Worm (Caenorhabditis elegans) whole organism, L4 larva: ENCODE data around the gene Y9C9A.13.

Experiments used
- D1046.2 ChIP-seq: fragments of 200-800 bp; sonication (Bioruptor generic); IDR thresholded peaks from 2 replicates; pipeline ENCODE4 v1.3.6; 2022; ENCODE audit warnings: missing genetic modification characterization, missing compliant biosample characterization
- T20F7.1 ChIP-seq: fragments of 200-800 bp; sonication (Bioruptor generic); optimal IDR thresholded peaks from 2 replicates; lab custom pipeline; 2018; ENCODE audit warnings: mild to moderate bottlenecking, missing genetic modification characterization, missing compliant biosample characterization
- attf-4 ChIP-seq: sonication (generic microtip); optimal IDR thresholded peaks from 3 replicates; lab custom pipeline; 2017; ENCODE audit warnings: missing biosample characterization, missing genetic modification characterization
- ceh-28 ChIP-seq: fragments of 150-350 bp; optimal IDR thresholded peaks from 2 replicates; lab custom pipeline; 2014; ENCODE audit warnings: missing biosample characterization, missing genetic modification reagents, missing genetic modification characterization
- ceh-32 ChIP-seq: sonication (generic microtip); optimal IDR thresholded peaks from 2 replicates; lab custom pipeline; 2016; ENCODE audit warnings: mild to moderate bottlenecking, missing genetic modification characterization, missing compliant biosample characterization; ENCODE audit not compliant: poor library complexity
- ceh-82 ChIP-seq: sonication (generic microtip); optimal IDR thresholded peaks from 2 replicates; lab custom pipeline; 2017; ENCODE audit warnings: missing biosample characterization, missing genetic modification characterization
- ces-1 ChIP-seq: fragments of 150-350 bp; sonication (generic microtip); optimal IDR thresholded peaks from 4 replicates; lab custom pipeline; 2014; ENCODE audit warnings: missing biosample characterization, missing genetic modification reagents, missing genetic modification characterization
- dve-1 ChIP-seq: sonication (generic microtip); optimal IDR thresholded peaks from 2 replicates; lab custom pipeline; 2017; ENCODE audit warnings: antibody characterized with exemption, mild to moderate bottlenecking, missing genetic modification characterization, missing compliant biosample characterization; ENCODE audit not compliant: insufficient read depth
- gei-8 ChIP-seq: fragments of 200-800 bp; sonication (Bioruptor generic); optimal IDR thresholded peaks from 2 replicates; lab custom pipeline; 2018; ENCODE audit warnings: mild to moderate bottlenecking, missing genetic modification characterization, missing compliant biosample characterization
- hlh-11 ChIP-seq: fragments of 200-800 bp; sonication (Bioruptor generic); optimal IDR thresholded peaks from 2 replicates; lab custom pipeline; 2018; ENCODE audit warnings: mild to moderate bottlenecking, missing genetic modification characterization, missing compliant biosample characterization
- jun-1 ChIP-seq: fragments of 150-350 bp; optimal IDR thresholded peaks from 2 replicates; lab custom pipeline; 2014; ENCODE audit warnings: missing biosample characterization, missing genetic modification reagents, missing genetic modification characterization
- lir-3 ChIP-seq: sonication (generic microtip); optimal IDR thresholded peaks from 2 replicates; lab custom pipeline; 2016; ENCODE audit warnings: mild to moderate bottlenecking, missing genetic modification characterization, missing compliant biosample characterization
- mdt-29 ChIP-seq: fragments of 200-800 bp; sonication (Bioruptor generic); IDR thresholded peaks from 2 replicates; pipeline ENCODE4 v1.3.6; 2022; ENCODE audit warnings: missing genetic modification reagents, missing genetic modification characterization, missing compliant biosample characterization
- mep-1 ChIP-seq: fragments of 150-350 bp; sonication (generic microtip); optimal IDR thresholded peaks from 3 replicates; lab custom pipeline; 2014; ENCODE audit warnings: missing biosample characterization, missing genetic modification characterization
- mes-2 ChIP-seq: sonication (generic microtip); optimal IDR thresholded peaks from 2 replicates; lab custom pipeline; 2016; ENCODE audit warnings: missing genotype, mild to moderate bottlenecking, missing genetic modification characterization, missing compliant biosample characterization; ENCODE audit not compliant: poor library complexity, severe bottlenecking
- nhr-111 ChIP-seq: fragments of 200-800 bp; sonication (Bioruptor generic); optimal IDR thresholded peaks from 2 replicates; lab custom pipeline; 2018; ENCODE audit warnings: mild to moderate bottlenecking, missing genetic modification characterization, missing compliant biosample characterization
- nhr-237 ChIP-seq: sonication (generic microtip); optimal IDR thresholded peaks from 2 replicates; lab custom pipeline; 2017; ENCODE audit warnings: missing biosample characterization, missing genetic modification characterization
- nhr-42 ChIP-seq: fragments of 200-800 bp; sonication (Bioruptor generic); IDR thresholded peaks from 2 replicates; pipeline ENCODE4 v1.3.6; 2022; ENCODE audit warnings: missing genetic modification characterization, missing compliant biosample characterization
- nhr-48 ChIP-seq: sonication (generic microtip); optimal IDR thresholded peaks from 2 replicates; lab custom pipeline; 2016; ENCODE audit warnings: mild to moderate bottlenecking, missing genetic modification characterization, missing compliant biosample characterization
- nhr-6 ChIP-seq: fragments of 150-350 bp; optimal IDR thresholded peaks from 2 replicates; lab custom pipeline; 2014; ENCODE audit warnings: missing biosample characterization, missing genetic modification characterization
- nhr-76 ChIP-seq: fragments of 150-350 bp; optimal IDR thresholded peaks from 2 replicates; lab custom pipeline; 2014; ENCODE audit warnings: missing biosample characterization, missing genetic modification characterization
- php-3 ChIP-seq: fragments of 200-800 bp; sonication (Bioruptor generic); IDR thresholded peaks from 2 replicates; pipeline ENCODE4 v1.3.6; 2022; ENCODE audit warnings: missing genetic modification reagents, missing genetic modification characterization, missing compliant biosample characterization
- pqm-1 ChIP-seq: sonication (generic microtip); optimal IDR thresholded peaks from 2 replicates; lab custom pipeline; 2017; ENCODE audit warnings: missing biosample characterization, missing genetic modification characterization
- saeg-2 ChIP-seq: fragments of 200-800 bp; sonication (Bioruptor generic); IDR thresholded peaks from 2 replicates; pipeline ENCODE4 v1.3.6; 2022; ENCODE audit warnings: missing genetic modification reagents, missing genetic modification characterization, missing compliant biosample characterization
- sdz-12 ChIP-seq: fragments of 200-800 bp; sonication (Bioruptor generic); optimal IDR thresholded peaks from 2 replicates; lab custom pipeline; 2018; ENCODE audit warnings: mild to moderate bottlenecking, missing genetic modification characterization, missing compliant biosample characterization
- set-16 ChIP-seq: fragments of 200-800 bp; sonication (Bioruptor generic); IDR thresholded peaks from 2 replicates; pipeline ENCODE4 v1.3.6; 2022; ENCODE audit warnings: missing genetic modification reagents, missing genetic modification characterization, missing compliant biosample characterization
- tra-1 ChIP-seq: fragments of 200-800 bp; sonication (Bioruptor generic); IDR thresholded peaks from 2 replicates; pipeline ENCODE4 v1.3.6; 2022; ENCODE audit warnings: missing genetic modification reagents, missing genetic modification characterization, missing compliant biosample characterization
- unc-39 ChIP-seq: sonication (generic microtip); optimal IDR thresholded peaks from 2 replicates; lab custom pipeline; 2017; ENCODE audit warnings: missing biosample characterization, missing genetic modification characterization
- unc-62 ChIP-seq, 3 experiments: fragments of 150-350 bp in 1 of 3; sonication (generic microtip); optimal IDR thresholded peaks in 2 of 3; peaks in 1 of 3; 1 replicate in 1 of 3; 2 replicates in 2 of 3; lab custom pipeline; 2014 to 2017; ENCODE audit warnings: missing biosample characterization in 3 of 3, missing genetic modification characterization in 3 of 3, missing genetic modification reagents in 3 of 3, missing genotype in 1 of 3
- vab-7 ChIP-seq: fragments of 200-800 bp; sonication (Bioruptor generic); IDR thresholded peaks from 2 replicates; pipeline ENCODE4 v1.3.6; 2022; ENCODE audit warnings: missing genetic modification reagents, missing genetic modification characterization, missing compliant biosample characterization
- ztf-11 ChIP-seq: fragments of 150-350 bp; optimal IDR thresholded peaks from 2 replicates; lab custom pipeline; 2014; ENCODE audit warnings: missing biosample characterization, missing genetic modification characterization

Gene Y9C9A.13

ce11 chrIV:4945771-4946170 is 23.5 kb downstream of the Y9C9A.13 start, which contains the start of gene str-169:
TSS of gene str-169 (plus strand) at chrIV:4946071.
- TF ChIP-seq set-16 (GFP tag; lab: Robert Waterston, UW) (no peak), saeg-2 (GFP tag; lab: Robert Waterston, UW) (no peak), unc-39 (tag; lab: Kevin White, UChicago) (no peak), nhr-48 (tag; lab: Kevin White, UChicago) (no peak), php-3 (GFP tag; lab: Robert Waterston, UW) (no peak), mdt-29 (no peak), T20F7.1 (GFP tag; lab: Kevin White, UChicago) (no peak), jun-1 (no peak), vab-7 (GFP tag; lab: Robert Waterston, UW) (no peak), sdz-12 (GFP tag; lab: Kevin White, UChicago) (no peak), tra-1 (GFP tag; lab: Robert Waterston, UW) (no peak), nhr-237 (tag; lab: Kevin White, UChicago) (no peak), mes-2 (tag; lab: Kevin White, UChicago) (no peak), gei-8 (GFP tag; lab: Kevin White, UChicago) (no peak), ceh-28 (tag; lab: Kevin White, UChicago) (no peak)

ce11 chrIV:4941681-4942080 is 27.6 kb downstream of the Y9C9A.13 start, which contains the start of gene Y9C9A.5:
TSS of gene Y9C9A.5 (plus strand) at chrIV:4941981.
- TF ChIP-seq saeg-2 (GFP tag; lab: Robert Waterston, UW) = no peak
- no peak for TF ChIP-seq T20F7.1 (GFP tag; lab: Kevin White, UChicago)
- TF ChIP-seq ces-1 = no peak
- TF ChIP-seq nhr-42 = no peak

ce11 chrIV:4938664-4939063 is 30.7 kb downstream of the Y9C9A.13 start, which contains the start of gene str-168:
TSS of gene str-168 (plus strand) at chrIV:4938964.
- TF ChIP-seq ztf-11 (tag; lab: Kevin White, UChicago) (no peak), ces-1 (no peak), mes-2 (tag; lab: Kevin White, UChicago) (no peak), lir-3 (no peak)

ce11 chrIV:4937647-4938046 is 31.7 kb downstream of the Y9C9A.13 start, which contains the start of gene fbxa-86:
TSS of gene fbxa-86 (minus strand) at chrIV:4938013.
- TF ChIP-seq ceh-82 (tag; lab: Kevin White, UChicago) (no peak), nhr-42 (no peak), hlh-11 (tag; lab: Kevin White, UChicago) (no peak), D1046.2 (no peak), sdz-12 (GFP tag; lab: Kevin White, UChicago) (no peak), attf-4 (tag; lab: Kevin White, UChicago) (no peak), nhr-237 (tag; lab: Kevin White, UChicago) (no peak), gei-8 (GFP tag; lab: Kevin White, UChicago) (no peak), unc-62 (GFP tag; optimal IDR thresholded peaks at IDR 0.05 in 1 of 2; lab: Kevin White, UChicago) (peak in 1 of 2 experiments; percentile 7), unc-62 (tag; optimal IDR thresholded peaks at IDR 0.05; lab: Kevin White, UChicago) (no peak), nhr-111 (GFP tag; lab: Kevin White, UChicago) (no peak), nhr-76 (no peak), pqm-1 (tag; lab: Kevin White, UChicago) (peak; percentile 9), ceh-32 (tag; lab: Kevin White, UChicago) (no peak), nhr-6 (tag; lab: Kevin White, UChicago) (no peak)

- TF ChIP-seq ceh-28 (tag; lab: Kevin White, UChicago) = no peak
- no peak for TF ChIP-seq mep-1
- peak in 1 of 2 experiments; percentile 4 for TF ChIP-seq unc-62 (GFP tag; optimal IDR thresholded peaks at IDR 0.05 in 1 of 2; lab: Kevin White, UChicago)
- no peak for TF ChIP-seq unc-62 (tag; optimal IDR thresholded peaks at IDR 0.05; lab: Kevin White, UChicago)
- TF ChIP-seq dve-1 (tag; lab: Kevin White, UChicago) = no peak
- TF ChIP-seq nhr-48 (tag; lab: Kevin White, UChicago) = no peak
- TF ChIP-seq gei-8 (GFP tag; lab: Kevin White, UChicago) = no peak
Observed at ce11 chrIV:4934103-4934502, 35.2 kb downstream of the Y9C9A.13 start, which contains the start of gene str-153. TSS of gene str-153 (plus strand) at chrIV:4934403.
